Worm (Caenorhabditis elegans): ENCODE measurements around the gene ZK105.13.

ce11 chrV:7696842-7697241, 16.1 kb downstream of the ZK105.13 start, which contains the start of gene ZK105.3:
- TF ChIP-seq him-1 (tag; optimal IDR thresholded peaks at IDR 0.05) (no peak), dao-5 (tag; optimal IDR thresholded peaks at IDR 0.05) (no peak), W03F9.2 (tag; optimal IDR thresholded peaks at IDR 0.05) (no peak)
